Fruit fly (Drosophila melanogaster) whole organism, wandering third instar larva: ENCODE data around the gene Pten.

Source experiments
- Abd-B ChIP-seq: fragments of >200 bp; optimal IDR thresholded peaks from 2 replicates; lab custom pipeline; 2017; ENCODE audit warnings: missing biosample characterization, missing genetic modification characterization
- CG32264 ChIP-seq: fragments of 200-800 bp; sonication (Bioruptor generic); optimal IDR thresholded peaks from 2 replicates; lab custom pipeline; 2016; ENCODE audit warnings: missing biosample characterization, missing genetic modification characterization
- CG9705 ChIP-seq: fragments of 200-800 bp; sonication (Bioruptor generic); optimal IDR thresholded peaks from 2 replicates; lab custom pipeline; 2018; ENCODE audit warnings: missing biosample characterization, mild to moderate bottlenecking, missing genetic modification characterization
- Dfd ChIP-seq: fragments of >200 bp; optimal IDR thresholded peaks from 2 replicates; lab custom pipeline; 2017; ENCODE audit warnings: missing biosample characterization, missing genetic modification characterization
- Dif ChIP-seq: fragments of 200-275, 200-300 bp; sonication (Bioruptor generic); optimal IDR thresholded peaks from 2 replicates; lab custom pipeline; 2018; ENCODE audit warnings: missing biosample characterization, missing genetic modification characterization; ENCODE audit not compliant: partially characterized antibody
- GATAd ChIP-seq: sonication (Bioruptor generic); optimal IDR thresholded peaks from 2 replicates; lab custom pipeline; 2016; ENCODE audit warnings: missing biosample characterization, missing genetic modification characterization
- HLH106 ChIP-seq: fragments of 200-800 bp; optimal IDR thresholded peaks from 3 replicates; lab custom pipeline; 2019; ENCODE audit warnings: missing biosample characterization, mild to moderate bottlenecking, missing genetic modification characterization, moderate library complexity
- Hnf4 ChIP-seq: fragments of 200-800 bp; sonication (Bioruptor generic); optimal IDR thresholded peaks from 2 replicates; lab custom pipeline; 2016; ENCODE audit warnings: missing biosample characterization, mild to moderate bottlenecking, missing genetic modification characterization
- Hr78 ChIP-seq: fragments of >200 bp; optimal IDR thresholded peaks from 2 replicates; lab custom pipeline; 2017; ENCODE audit warnings: missing biosample characterization, missing genetic modification characterization
- Hr83 ChIP-seq: fragments of 200-300 bp; sonication (Bioruptor generic); optimal IDR thresholded peaks from 2 replicates; lab custom pipeline; 2016; ENCODE audit warnings: missing biosample characterization, mild to moderate bottlenecking, missing genetic modification characterization, moderate library complexity; ENCODE audit not compliant: poor library complexity, severe bottlenecking
- Jra ChIP-seq: sonication (Bioruptor generic); optimal IDR thresholded peaks from 2 replicates; lab custom pipeline; 2016; ENCODE audit warnings: missing biosample characterization, missing genetic modification characterization
- Myc ChIP-seq: fragments of >200 bp; optimal IDR thresholded peaks from 2 replicates; lab custom pipeline; 2017
- N ChIP-seq: fragments of >200 bp; optimal IDR thresholded peaks from 2 replicates; lab custom pipeline; 2018; ENCODE audit warnings: missing biosample characterization, missing external identifiers, missing genetic modification characterization
- OdsH ChIP-seq: fragments of 200-800 bp; sonication (Bioruptor generic); optimal IDR thresholded peaks from 2 replicates; lab custom pipeline; 2016; ENCODE audit warnings: missing biosample characterization, mild to moderate bottlenecking, missing genetic modification characterization
- Rel ChIP-seq, 2 experiments: fragments of 200-800 bp; sonication (Bioruptor generic) in 1 of 2; optimal IDR thresholded peaks; 2 replicates in 1 of 2; 3 replicates in 1 of 2; lab custom pipeline; 2016 to 2019; ENCODE audit warnings: mild to moderate bottlenecking in 2 of 2, missing biosample characterization in 2 of 2, missing genetic modification characterization in 2 of 2, moderate library complexity in 1 of 2
- Sp1 ChIP-seq: fragments of 200-800 bp; sonication (Bioruptor generic); optimal IDR thresholded peaks from 3 replicates; lab custom pipeline; 2019; ENCODE audit warnings: missing biosample characterization, mild to moderate bottlenecking, missing genetic modification characterization, moderate library complexity
- Vsx2 ChIP-seq: fragments of 200-300, 225-300 bp; sonication (Bioruptor generic); optimal IDR thresholded peaks from 2 replicates; lab custom pipeline; 2018; ENCODE audit warnings: missing biosample characterization, missing genetic modification characterization; ENCODE audit not compliant: partially characterized antibody
- brk ChIP-seq: fragments of 200-800 bp; sonication (Bioruptor generic); optimal IDR thresholded peaks from 2 replicates; lab custom pipeline; 2016; ENCODE audit warnings: missing biosample characterization, mild to moderate bottlenecking, missing genetic modification characterization
- dl ChIP-seq, 2 experiments: fragments of 175-275, 200-275 bp in 1 of 2; fragments of 200-275 bp in 1 of 2; sonication (Bioruptor generic); optimal IDR thresholded peaks; lab custom pipeline; 2018; ENCODE audit warnings: mild to moderate bottlenecking in 2 of 2, missing biosample characterization in 2 of 2, missing genetic modification characterization in 2 of 2, moderate library complexity in 2 of 2; ENCODE audit not compliant: partially characterized antibody in 2 of 2, insufficient read depth in 1 of 2
- dsf ChIP-seq: sonication (Bioruptor generic); optimal IDR thresholded peaks from 2 replicates; lab custom pipeline; 2016; ENCODE audit warnings: missing biosample characterization, missing genetic modification characterization, borderline replicate concordance
- foxo ChIP-seq, 2 experiments: fragments of 200-800 bp; sonication (Bioruptor generic); optimal IDR thresholded peaks; 2 replicates in 1 of 2; 3 replicates in 1 of 2; lab custom pipeline; 2016 to 2017; ENCODE audit warnings: missing biosample characterization in 2 of 2, missing genetic modification characterization in 2 of 2
- fru ChIP-seq: fragments of 200-800 bp; sonication (Bioruptor generic); optimal IDR thresholded peaks from 3 replicates; lab custom pipeline; 2016; ENCODE audit warnings: missing biosample characterization, mild to moderate bottlenecking, missing genetic modification characterization
- h ChIP-seq: fragments of 200-800 bp; sonication (Bioruptor generic); optimal IDR thresholded peaks from 3 replicates; lab custom pipeline; 2016; ENCODE audit warnings: missing biosample characterization, mild to moderate bottlenecking, missing genetic modification characterization
- jim ChIP-seq: fragments of 175-275, 200-325 bp; sonication (Bioruptor generic); optimal IDR thresholded peaks from 2 replicates; lab custom pipeline; 2016; ENCODE audit warnings: missing biosample characterization, mild to moderate bottlenecking, missing genetic modification characterization
- lola ChIP-seq: fragments of >200 bp; optimal IDR thresholded peaks from 2 replicates; lab custom pipeline; 2017; ENCODE audit warnings: missing biosample characterization, missing genetic modification characterization
- pan ChIP-seq: fragments of >200 bp; optimal IDR thresholded peaks from 2 replicates; lab custom pipeline; 2017
- psq ChIP-seq: fragments of 200-800 bp; sonication (Bioruptor generic); optimal IDR thresholded peaks from 3 replicates; lab custom pipeline; 2017; ENCODE audit warnings: missing biosample characterization, mild to moderate bottlenecking, missing genetic modification characterization, moderate library complexity
- rgr ChIP-seq: fragments of 200-800 bp; sonication (Bioruptor generic); optimal IDR thresholded peaks from 3 replicates; lab custom pipeline; 2016; ENCODE audit warnings: missing biosample characterization, mild to moderate bottlenecking, missing genetic modification characterization
- sage ChIP-seq: fragments of 200-800 bp; sonication (Bioruptor generic); optimal IDR thresholded peaks from 2 replicates; lab custom pipeline; 2016; ENCODE audit warnings: missing biosample characterization, mild to moderate bottlenecking, missing genetic modification characterization
- sv ChIP-seq: fragments of 200-800 bp; sonication (Bioruptor generic); optimal IDR thresholded peaks from 3 replicates; lab custom pipeline; 2016; ENCODE audit warnings: missing biosample characterization, missing genetic modification characterization
- tai ChIP-seq: sonication (Bioruptor generic); optimal IDR thresholded peaks from 2 replicates; lab custom pipeline; 2016; ENCODE audit warnings: missing biosample characterization, missing genetic modification characterization
- usp ChIP-seq: fragments of >200 bp; optimal IDR thresholded peaks from 2 replicates; lab custom pipeline; 2017; ENCODE audit warnings: missing biosample characterization, missing genetic modification characterization
- woc ChIP-seq: sonication (Bioruptor generic); optimal IDR thresholded peaks from 2 replicates; lab custom pipeline; 2016; ENCODE audit warnings: missing biosample characterization, mild to moderate bottlenecking, missing genetic modification characterization

Pten gene

dm6 chr2L:10210631-10211557, 50.0 kb downstream of the Pten start, which contains the start of the genes CG5727 and ath:
TSS of gene CG5727 (minus strand) at chr2L:10210681.
TSS of gene ath (plus strand) at chr2L:10211143.
- TF ChIP-seq Hnf4 (GFP tag; lab: Kevin White, UChicago) (peak; percentile 1), dl (GFP tag; optimal IDR thresholded peaks at IDR 0.05; lab: Kevin White, UChicago; ENCODE audit: insufficient read depth in 1 of 2, partially characterized antibody in 2 of 2) (no peak), rgr (GFP tag; lab: Kevin White, UChicago) (no peak), psq (GFP tag; lab: Kevin White, UChicago) (peak; percentile 44), Hr83 (no peak), OdsH (GFP tag; lab: Kevin White, UChicago) (no peak), fru (GFP tag; lab: Kevin White, UChicago) (no peak), Sp1 (GFP tag; lab: Kevin White, UChicago) (no peak), tai (GFP tag; lab: Kevin White, UChicago) (no peak), h (no peak), usp (GFP tag; lab: Kevin White, UChicago) (no peak), CG32264 (GFP tag; lab: Kevin White, UChicago) (no peak), GATAd (no peak), lola (GFP tag; lab: Kevin White, UChicago) (no peak), Myc (lab: Kevin White, UChicago) (no peak), jim (no peak), N (no peak), Jra (GFP tag; lab: Kevin White, UChicago) (no peak), woc (GFP tag; lab: Kevin White, UChicago) (peak; percentile 50), sage (GFP tag; lab: Kevin White, UChicago) (no peak), foxo (GFP tag; optimal IDR thresholded peaks at IDR 0.05; lab: Kevin White, UChicago) (no peak), Rel (GFP tag; optimal IDR thresholded peaks at IDR 0.05; lab: Kevin White, UChicago) (no peak), Rel (tag; optimal IDR thresholded peaks at IDR 0.05; lab: Kevin White, UChicago) (peak; percentile 33), Dfd (GFP tag; lab: Kevin White, UChicago) (no peak), Vsx2 (GFP tag; lab: Kevin White, UChicago) (no peak), brk (GFP tag; lab: Kevin White, UChicago) (peak; percentile 1)

- TF ChIP-seq tai (GFP tag; lab: Kevin White, UChicago) (no peak), N (no peak), Dif (GFP tag; lab: Kevin White, UChicago) (no peak), Hnf4 (GFP tag; lab: Kevin White, UChicago) (no peak), CG9705 (GFP tag; lab: Kevin White, UChicago) (no peak), Hr78 (no peak), CG32264 (GFP tag; lab: Kevin White, UChicago) (no peak), pan (lab: Kevin White, UChicago) (no peak), Dfd (GFP tag; lab: Kevin White, UChicago) (no peak), usp (GFP tag; lab: Kevin White, UChicago) (no peak), dsf (no peak), sv (GFP tag; lab: Kevin White, UChicago) (no peak), Abd-B (GFP tag; lab: Kevin White, UChicago) (no peak), Myc (lab: Kevin White, UChicago) (no peak), HLH106 (tag; lab: Kevin White, UChicago) (no peak), Rel (GFP tag; optimal IDR thresholded peaks at IDR 0.05; lab: Kevin White, UChicago) (no peak), Rel (tag; optimal IDR thresholded peaks at IDR 0.05; lab: Kevin White, UChicago) (no peak)
Measured at dm6 chr2L:10208799-10209794, 51.8 kb downstream of the Pten start, which contains the start of gene CG5731. TSS of gene CG5731 (minus strand) at chr2L:10209744.
